Worm (Caenorhabditis elegans) whole organism, midembryonic: ENCODE data around the gene madd-2.

Source experiments
- cog-1 ChIP-seq: sonication (generic microtip); optimal IDR thresholded peaks from 2 replicates; lab custom pipeline; 2016; ENCODE audit warnings: missing genetic modification characterization, missing compliant biosample characterization
- med-1 ChIP-seq: sonication (generic microtip); optimal IDR thresholded peaks from 2 replicates; lab custom pipeline; 2017; ENCODE audit warnings: missing genetic modification characterization, mild to moderate bottlenecking, missing compliant biosample characterization, antibody characterized with exemption, missing genetic modification reagents; ENCODE audit not compliant: insufficient read depth
- ztf-23 ChIP-seq: fragments of 200-800 bp; sonication (Bioruptor generic); IDR thresholded peaks from 2 replicates; pipeline ENCODE4 v1.3.6; 2022; ENCODE audit warnings: missing genetic modification reagents, missing genetic modification characterization, missing compliant biosample characterization

DNA sequence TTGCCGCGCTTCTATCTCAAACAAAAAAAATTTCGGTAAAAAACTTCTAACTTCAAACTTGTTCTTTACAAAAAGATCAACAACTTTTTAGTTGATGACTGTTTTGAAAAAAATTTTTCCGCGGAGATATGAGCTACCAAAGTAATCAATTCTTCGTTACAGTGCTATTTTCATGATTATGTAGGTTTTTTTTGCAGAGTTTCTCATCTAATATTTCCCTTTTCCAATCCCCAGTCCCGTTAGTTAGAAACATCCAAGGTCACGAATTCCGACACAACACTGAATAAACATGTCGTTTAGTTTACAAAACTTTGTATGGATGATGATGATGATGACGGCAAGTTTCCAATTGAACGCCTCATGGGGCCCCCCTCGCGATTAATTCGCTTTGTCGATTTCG is 2.7 kb downstream of the madd-2 start:
- no peak for TF ChIP-seq ztf-23 (GFP tag; lab: Robert Waterston, UW)
- TF ChIP-seq cog-1 (tag; lab: Kevin White, UChicago): no peak
- no peak for TF ChIP-seq med-1 (GFP tag; lab: Kevin White, UChicago)
